Fruit fly (Drosophila melanogaster): ENCODE results near the gene CG9705.

DNA sequence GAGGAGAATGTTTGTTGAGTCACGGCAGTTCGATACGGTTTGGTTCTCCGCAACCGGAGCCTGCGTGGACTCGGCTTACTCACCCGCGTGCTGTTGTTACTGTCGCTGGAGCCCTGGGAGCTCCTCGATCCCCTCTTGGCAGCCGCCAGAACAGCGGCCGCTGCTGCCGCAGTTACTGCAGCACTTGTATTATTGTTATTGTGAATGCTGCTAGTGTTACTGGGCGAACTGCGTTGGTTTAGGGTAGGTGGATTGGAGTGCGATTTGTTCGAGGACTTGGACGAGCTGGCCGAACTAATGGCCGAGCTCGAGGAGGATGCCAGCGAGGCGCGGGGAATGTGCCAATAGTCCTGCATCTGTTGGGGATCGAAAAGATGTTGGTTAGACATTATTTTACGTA is 30.6 kb downstream of the CG9705 start:
- no peak for TF ChIP-seq Sp1 (GFP tag; optimal IDR thresholded peaks at IDR 0.05)
- TF ChIP-seq usp (GFP tag; optimal IDR thresholded peaks at IDR 0.05) = no peak
- TF ChIP-seq br (GFP tag; optimal IDR thresholded peaks at IDR 0.05) = no peak
- TF ChIP-seq Myc (optimal IDR thresholded peaks at IDR 0.05) = no peak
- no peak for TF ChIP-seq Mio (GFP tag; optimal IDR thresholded peaks at IDR 0.05)
- TF ChIP-seq sage (GFP tag; optimal IDR thresholded peaks at IDR 0.05) = no peak
- no peak for TF ChIP-seq OdsH (GFP tag; optimal IDR thresholded peaks at IDR 0.05)
- TF ChIP-seq Vsx2 (GFP tag; optimal IDR thresholded peaks at IDR 0.05; ENCODE audit: partially characterized antibody) = no peak
- no peak for TF ChIP-seq CrebA (GFP tag; optimal IDR thresholded peaks at IDR 0.05; ENCODE audit: borderline replicate concordance)
- no peak for TF ChIP-seq h (GFP tag; optimal IDR thresholded peaks at IDR 0.05)
